Worm (Caenorhabditis elegans) whole organism, L3 larva: ENCODE measurements around the gene ooc-5.

Experiments used
- ama-1 ChIP-seq: fragments of 150-350 bp; optimal IDR thresholded peaks from 2 replicates; lab custom pipeline; 2018
- ceh-82 ChIP-seq: fragments of 150-350 bp; optimal IDR thresholded peaks from 2 replicates; lab custom pipeline; 2014; ENCODE audit warnings: missing biosample characterization, missing genetic modification characterization
- mdl-1 ChIP-seq: fragments of 150-350 bp; optimal IDR thresholded peaks from 2 replicates; lab custom pipeline; 2014; ENCODE audit warnings: missing biosample characterization, missing genetic modification characterization
- nhr-28 ChIP-seq: fragments of 150-350 bp; optimal IDR thresholded peaks from 2 replicates; lab custom pipeline; 2014; ENCODE audit warnings: missing biosample characterization, missing genetic modification characterization
- snpc-4 ChIP-seq: fragments of 150-350 bp; optimal IDR thresholded peaks from 2 replicates; lab custom pipeline; 2014; ENCODE audit warnings: missing biosample characterization, missing genetic modification characterization
- unc-39 ChIP-seq: sonication (generic microtip); optimal IDR thresholded peaks from 4 replicates; lab custom pipeline; 2017; ENCODE audit warnings: missing biosample characterization, missing genetic modification characterization
- zag-1 ChIP-seq: fragments of 150-350 bp; optimal IDR thresholded peaks from 2 replicates; lab custom pipeline; 2014; ENCODE audit warnings: missing biosample characterization, missing genetic modification characterization
- ztf-4 ChIP-seq: fragments of 150-350 bp; optimal IDR thresholded peaks from 2 replicates; lab custom pipeline; 2014; ENCODE audit warnings: missing biosample characterization, missing genetic modification characterization

DNA sequence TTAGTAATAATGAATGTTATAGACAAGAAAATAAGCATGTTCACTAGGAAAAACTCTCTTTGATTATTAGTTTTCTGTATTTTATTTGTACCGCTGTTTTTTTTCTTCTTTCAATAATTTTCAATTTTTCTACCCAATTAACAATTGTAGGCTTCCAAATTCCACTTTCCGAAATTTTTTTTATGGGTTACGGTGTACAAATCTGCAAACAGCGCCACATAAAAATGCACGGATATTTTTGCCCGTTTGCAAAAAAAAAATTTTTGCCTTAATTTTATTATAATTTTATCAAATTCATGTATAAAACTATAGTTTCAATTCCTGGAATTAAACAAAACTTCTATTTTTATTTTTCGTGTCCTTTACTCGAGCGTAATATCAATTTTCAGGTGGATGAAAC lies at the start of gene ooc-5:
- TF ChIP-seq ztf-4 (tag; lab: Kevin White, UChicago) (no peak), zag-1 (tag; lab: Kevin White, UChicago) (no peak), ama-1 (lab: Kevin White, UChicago) (no peak), nhr-28 (tag; lab: Kevin White, UChicago) (no peak), mdl-1 (tag; lab: Kevin White, UChicago) (no peak), unc-39 (no peak), snpc-4 (tag; lab: Kevin White, UChicago) (no peak), ceh-82 (no peak)
